Fruit fly (Drosophila melanogaster): ENCODE data around the gene CG34238.

DNA sequence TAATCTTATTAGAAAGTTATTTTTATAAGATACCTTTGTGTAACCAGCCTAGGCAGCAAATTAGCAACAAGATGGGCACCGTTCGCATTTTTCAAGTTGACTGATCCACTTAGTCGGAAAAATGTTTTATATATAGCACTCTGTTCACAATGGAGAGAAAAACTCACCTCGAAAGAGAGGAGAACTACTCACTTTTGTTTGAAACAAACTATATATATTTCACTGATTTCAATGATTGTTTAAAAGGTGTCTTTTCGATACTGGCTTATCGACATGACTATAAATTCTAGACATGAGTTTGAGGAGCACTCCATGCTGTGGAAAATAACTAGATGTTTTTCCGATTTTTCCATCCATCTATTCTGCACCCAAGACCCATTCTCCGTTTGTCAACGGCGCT is 2.8 kb upstream of the CG34238 start, which contains the start of gene CG42521:
- TF ChIP-seq CG8159 (tag; optimal IDR thresholded peaks at IDR 0.05) (no peak), fd96Ca (GFP tag; IDR thresholded peaks at IDR 0.05) (no peak), rn (GFP tag; IDR thresholded peaks at IDR 0.05) (no peak), Ets98B (GFP tag; IDR thresholded peaks at IDR 0.05) (no peak), CG15710 (tag; optimal IDR thresholded peaks at IDR 0.05) (no peak), CG14655 (GFP tag; optimal IDR thresholded peaks at IDR 0.05) (no peak), Pif1A (GFP tag; optimal IDR thresholded peaks at IDR 0.05) (no peak), CG12605 (GFP tag; IDR thresholded peaks at IDR 0.05) (no peak), CG4496 (GFP tag; IDR thresholded peaks at IDR 0.05) (no peak)
